Worm (Caenorhabditis elegans): Measurements from ENCODE around the gene srd-55.

DNA sequence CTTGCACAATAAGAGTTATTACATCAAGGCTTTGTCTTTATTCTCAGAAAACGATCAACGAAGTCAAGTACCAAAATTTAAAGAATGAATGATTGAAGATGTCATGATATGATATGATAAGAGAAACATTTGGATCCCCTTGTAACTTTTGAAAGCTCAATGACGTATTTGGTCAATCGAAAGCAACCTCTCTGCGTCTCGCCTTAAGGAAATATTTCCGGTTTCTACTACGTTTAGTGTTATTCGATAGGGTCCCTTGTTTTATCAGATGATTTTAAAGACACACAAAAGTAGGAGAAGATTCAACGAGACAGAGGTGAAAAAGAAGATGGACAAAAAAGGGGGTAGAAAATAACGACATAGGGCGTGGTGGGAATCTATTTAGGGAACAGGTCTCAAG is 5.0 kb downstream of the srd-55 start:
- TF ChIP-seq pha-4 (tag; optimal IDR thresholded peaks at IDR 0.05) (no peak), ceh-6 (GFP tag; optimal IDR thresholded peaks at IDR 0.05) (no peak), ets-4 (tag; optimal IDR thresholded peaks at IDR 0.05) (no peak)
